Worm (Caenorhabditis elegans): ENCODE results near the gene F22F4.9.

Gene F22F4.9

DNA sequence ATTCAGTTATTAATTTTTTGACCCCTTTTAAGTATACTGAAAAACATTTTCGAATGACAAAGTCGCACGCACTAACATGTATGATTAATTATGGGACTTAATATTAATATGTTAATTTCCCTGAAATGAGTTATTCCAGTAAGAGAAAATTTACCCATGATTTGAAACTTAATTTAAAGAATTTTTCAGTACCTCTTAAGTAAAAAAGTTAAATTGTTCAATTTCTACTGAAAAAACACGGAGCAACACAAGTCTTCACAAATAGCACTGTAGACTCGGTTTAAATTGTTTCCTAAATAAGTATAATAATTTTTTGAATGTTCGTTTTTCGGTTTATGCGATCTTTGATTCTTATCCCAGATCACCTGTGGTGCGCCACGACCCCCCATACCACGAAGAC, 3.2 kb upstream of the F22F4.9 start:
- TF ChIP-seq ceh-14 (tag; optimal IDR thresholded peaks at IDR 0.05) = no peak

DNA sequence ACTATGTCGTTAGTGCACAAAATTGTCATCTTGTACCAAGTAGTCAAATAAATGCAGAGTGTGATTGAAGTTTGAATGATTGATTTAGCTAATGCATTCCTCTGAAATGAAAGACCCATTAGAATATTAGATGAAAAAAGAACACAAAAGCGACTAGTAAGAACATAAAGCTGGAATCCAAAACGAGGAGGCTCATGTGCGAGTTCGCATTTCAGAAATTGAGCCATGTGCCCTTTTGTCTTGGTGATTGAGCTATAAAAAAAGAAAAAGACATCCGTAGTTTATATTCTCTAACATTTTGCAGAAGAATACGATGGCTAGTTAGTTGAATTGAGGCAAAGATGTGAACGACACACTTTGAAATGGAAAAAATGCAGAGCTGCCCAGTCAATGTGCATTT, 2.1 kb upstream of the F22F4.9 start, which contains the start of gene F22F4.4:
TSS of gene F22F4.4 (minus strand) at position 101 of the 400 bp plus-strand sequence.
- TF ChIP-seq ceh-22 (tag; optimal IDR thresholded peaks at IDR 0.05) (no peak), dmd-4 (tag; optimal IDR thresholded peaks at IDR 0.05; ENCODE audit: borderline replicate concordance) (no peak), fkh-6 (tag; optimal IDR thresholded peaks at IDR 0.05) (no peak), sox-4 (tag; optimal IDR thresholded peaks at IDR 0.05) (no peak), dve-1 (tag; optimal IDR thresholded peaks at IDR 0.05) (no peak), fax-1 (tag; optimal IDR thresholded peaks at IDR 0.05) (no peak), ceh-31 (tag; optimal IDR thresholded peaks at IDR 0.05) (no peak)

DNA sequence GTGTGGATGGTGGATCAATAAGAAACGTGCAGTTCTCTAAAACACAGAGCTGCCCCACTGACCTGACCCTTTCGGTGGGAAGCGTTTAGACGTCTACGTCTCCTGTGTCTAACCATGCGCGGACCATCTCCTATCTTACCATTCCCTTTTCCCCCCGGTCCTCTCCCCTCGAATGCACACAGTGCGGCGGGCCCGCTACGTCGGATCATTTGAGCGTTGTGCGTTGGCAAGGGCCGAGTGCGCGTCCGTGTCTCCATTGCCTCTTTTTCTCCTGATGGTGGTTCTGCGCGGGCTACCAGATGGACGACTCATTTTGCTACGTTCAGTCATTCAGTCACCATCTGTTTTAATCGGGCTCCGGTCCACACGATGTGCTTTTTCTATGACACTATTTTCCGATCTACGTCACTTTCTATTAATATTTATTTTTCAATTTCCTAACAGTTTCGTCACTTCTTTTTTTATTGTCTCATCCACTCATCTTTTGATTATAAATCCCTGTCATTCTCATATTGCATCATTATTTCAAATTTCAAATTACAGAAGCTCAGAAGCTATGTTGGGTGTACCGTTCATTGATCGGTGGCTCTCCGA, 3.6 kb downstream of the F22F4.9 start, which contains the start of gene inx-3:
TSS of gene inx-3 (plus strand) at position 544 of the 594 bp plus-strand sequence.
- TF ChIP-seq lin-11 (tag; optimal IDR thresholded peaks at IDR 0.05) (no peak), unc-3 (GFP tag; conservative IDR thresholded peaks at IDR 0.05) (no peak), unc-3 (tag; optimal IDR thresholded peaks at IDR 0.05) (no peak), ceh-19 (GFP tag; optimal IDR thresholded peaks at IDR 0.05) (no peak), ama-1 (optimal IDR thresholded peaks at IDR 0.05) (no peak), ceh-30 (tag; optimal IDR thresholded peaks at IDR 0.05) (no peak), pros-1 (tag; optimal IDR thresholded peaks at IDR 0.05) (no peak), ceh-22 (tag; optimal IDR thresholded peaks at IDR 0.05) (no peak), pat-9 (tag; optimal IDR thresholded peaks at IDR 0.05) (no peak), sox-2 (GFP tag; IDR thresholded peaks at IDR 0.05) (no peak), sdc-2 (tag; optimal IDR thresholded peaks at IDR 0.05) (peak; percentile 42), ceh-14 (tag; optimal IDR thresholded peaks at IDR 0.05) (no peak), C38D4.7 (GFP tag; optimal IDR thresholded peaks at IDR 0.05) (no peak), fkh-10 (GFP tag; optimal IDR thresholded peaks at IDR 0.05) (no peak), pha-4 (tag; optimal IDR thresholded peaks at IDR 0.05) (no peak), nhr-11 (tag; optimal IDR thresholded peaks at IDR 0.05) (no peak), hlh-8 (tag; optimal IDR thresholded peaks at IDR 0.05) (peak; percentile 22), ahr-1 (tag; optimal IDR thresholded peaks at IDR 0.05) (no peak), pqm-1 (tag; optimal IDR thresholded peaks at IDR 0.05) (no peak), unc-42 (tag; optimal IDR thresholded peaks at IDR 0.05) (no peak), tbx-7 (tag; optimal IDR thresholded peaks at IDR 0.05) (no peak), ttx-3 (tag; optimal IDR thresholded peaks at IDR 0.05) (no peak), nfya-1 (tag; optimal IDR thresholded peaks at IDR 0.05) (no peak), unc-86 (tag; optimal IDR thresholded peaks at IDR 0.05) (no peak), eyg-1 (tag; optimal IDR thresholded peaks at IDR 0.05) (peak; percentile 40), npax-4 (tag; optimal IDR thresholded peaks at IDR 0.05) (no peak), ztf-16 (tag; optimal IDR thresholded peaks at IDR 0.05) (no peak), pha-2 (tag; optimal IDR thresholded peaks at IDR 0.05) (no peak), F13H6.1 (tag; optimal IDR thresholded peaks at IDR 0.05) (no peak), pax-1 (tag; optimal IDR thresholded peaks at IDR 0.05) (no peak), K09A11.1 (tag; optimal IDR thresholded peaks at IDR 0.05; ENCODE audit: insufficient read depth) (no peak), zip-5 (tag; optimal IDR thresholded peaks at IDR 0.05) (no peak), syd-9 (tag; optimal IDR thresholded peaks at IDR 0.05) (peak; percentile 29), T23F11.4 (GFP tag; optimal IDR thresholded peaks at IDR 0.05) (peak; percentile 48), madf-2 (tag; optimal IDR thresholded peaks at IDR 0.05) (no peak), Y22D7AL.16 (tag; optimal IDR thresholded peaks at IDR 0.05) (no peak), ceh-2 (tag; optimal IDR thresholded peaks at IDR 0.05) (peak; percentile 17), hlh-30 (tag; optimal IDR thresholded peaks at IDR 0.05; ENCODE audit: insufficient read depth) (no peak), dmd-4 (tag; optimal IDR thresholded peaks at IDR 0.05; ENCODE audit: borderline replicate concordance) (no peak), unc-55 (GFP tag; optimal IDR thresholded peaks at IDR 0.05) (no peak), sox-4 (tag; optimal IDR thresholded peaks at IDR 0.05) (no peak), hlh-15 (tag; optimal IDR thresholded peaks at IDR 0.05) (no peak), ceh-31 (tag; optimal IDR thresholded peaks at IDR 0.05) (peak; percentile 43), che-1 (tag; optimal IDR thresholded peaks at IDR 0.05) (no peak), lim-6 (tag; optimal IDR thresholded peaks at IDR 0.05) (no peak), pag-3 (tag; optimal IDR thresholded peaks at IDR 0.05; ENCODE audit: borderline replicate concordance) (no peak)

All from whole organism, late embryonic.